Worm (Caenorhabditis elegans): ENCODE results near the gene clec-66.

DNA sequence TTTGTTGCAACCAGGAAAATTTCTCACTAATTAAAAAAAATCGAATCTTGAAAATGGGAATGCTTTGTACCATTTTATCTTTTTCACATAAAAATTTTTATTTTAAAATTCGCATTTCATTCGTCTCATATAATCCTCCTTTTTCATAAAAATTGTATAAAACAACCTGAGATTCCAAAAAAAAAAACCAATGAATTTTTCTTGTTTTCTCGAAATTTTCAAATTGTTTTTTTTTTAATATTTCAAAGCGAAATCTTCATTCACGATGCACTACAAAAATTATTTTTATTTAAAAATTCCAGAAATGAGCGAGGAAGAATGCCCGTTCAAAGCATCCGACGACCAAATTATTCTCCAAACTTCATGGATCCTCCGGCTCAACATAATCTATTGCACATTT lies 19.2 kb upstream of the clec-66 start, which contains the start of gene sra-14:
- TF ChIP-seq efl-1 (optimal IDR thresholded peaks at IDR 0.05) (no peak), efl-1 (GFP tag; optimal IDR thresholded peaks at IDR 0.05 in 1 of 2) (no peak), hpl-2 (GFP tag; optimal IDR thresholded peaks at IDR 0.05) (no peak), jun-1 (tag; optimal IDR thresholded peaks at IDR 0.05) (no peak), isw-1 (GFP tag; IDR thresholded peaks at IDR 0.05) (no peak), snpc-4 (tag; optimal IDR thresholded peaks at IDR 0.05) (no peak)

Measured in whole organism, L1 larva.